Worm (Caenorhabditis elegans) whole organism, L4 larva: Measurements from ENCODE around the gene exc-14.
A peak's percentile ranks its signal among the peaks of the same experiment; 100 is the strongest.

ENCODE experiments used
- D1046.2 ChIP-seq: fragments of 200-800 bp; sonication (Bioruptor generic); IDR thresholded peaks from 2 replicates; pipeline ENCODE4 v1.3.6; 2022; ENCODE audit warnings: missing genetic modification characterization, missing compliant biosample characterization
- T20F7.1 ChIP-seq: fragments of 200-800 bp; sonication (Bioruptor generic); optimal IDR thresholded peaks from 2 replicates; lab custom pipeline; 2018; ENCODE audit warnings: mild to moderate bottlenecking, missing genetic modification characterization, missing compliant biosample characterization
- Y48G9A.11 ChIP-seq: fragments of 200-800 bp; sonication (Bioruptor generic); IDR thresholded peaks from 2 replicates; pipeline ENCODE4 v1.3.6; 2022; ENCODE audit warnings: missing genetic modification reagents, missing genetic modification characterization, missing compliant biosample characterization
- Y75B8A.6 ChIP-seq: fragments of 200-800 bp; sonication (Bioruptor generic); IDR thresholded peaks from 2 replicates; pipeline ENCODE4 v1.3.6; 2022; ENCODE audit warnings: missing genetic modification reagents, missing genetic modification characterization, missing compliant biosample characterization
- ZK337.2 ChIP-seq: fragments of 200-800 bp; sonication (Bioruptor generic); IDR thresholded peaks from 2 replicates; pipeline ENCODE4 v1.3.6; 2022; ENCODE audit warnings: missing genetic modification reagents, missing genetic modification characterization, missing compliant biosample characterization
- ZK546.5 ChIP-seq, 2 experiments: sonication (generic microtip); optimal IDR thresholded peaks; 2 replicates each; lab custom pipeline; 2017; ENCODE audit warnings: missing biosample characterization in 2 of 2, missing genetic modification characterization in 2 of 2
- aha-1 ChIP-seq: fragments of 150-350 bp; peaks from one replicate; lab custom pipeline; 2014; ENCODE audit warnings: missing biosample characterization, missing genetic modification characterization
- aly-2 ChIP-seq: sonication (generic microtip); optimal IDR thresholded peaks from 2 replicates; lab custom pipeline; 2018; ENCODE audit warnings: missing biosample characterization, missing genetic modification characterization
- ceh-28 ChIP-seq: fragments of 150-350 bp; optimal IDR thresholded peaks from 2 replicates; lab custom pipeline; 2014; ENCODE audit warnings: missing biosample characterization, missing genetic modification reagents, missing genetic modification characterization
- ceh-82 ChIP-seq: sonication (generic microtip); optimal IDR thresholded peaks from 2 replicates; lab custom pipeline; 2017; ENCODE audit warnings: missing biosample characterization, missing genetic modification characterization
- ctbp-1 ChIP-seq: fragments of 200-800 bp; sonication (Bioruptor generic); IDR thresholded peaks from 2 replicates; pipeline ENCODE4 v1.3.6; 2022; ENCODE audit warnings: missing genetic modification reagents, missing genetic modification characterization, missing compliant biosample characterization
- daf-16 ChIP-seq, 3 experiments: sonication (generic microtip); optimal IDR thresholded peaks; 2 replicates each; lab custom pipeline; 2016 to 2017; ENCODE audit warnings: missing genetic modification characterization in 3 of 3, missing genetic modification reagents in 3 of 3, mild to moderate bottlenecking in 2 of 3, missing compliant biosample characterization in 2 of 3, missing biosample characterization in 1 of 3, moderate library complexity in 1 of 3
- dmd-6 ChIP-seq: fragments of 200-800 bp; sonication (Bioruptor generic); IDR thresholded peaks from 2 replicates; pipeline ENCODE4 v1.3.6; 2022; ENCODE audit warnings: missing genetic modification reagents, missing genetic modification characterization, missing compliant biosample characterization
- dmd-8 ChIP-seq: fragments of 200-800 bp; sonication (Bioruptor generic); IDR thresholded peaks from 2 replicates; pipeline ENCODE4 v1.3.6; 2022; ENCODE audit warnings: missing genetic modification characterization, missing compliant biosample characterization
- dpl-1 ChIP-seq: fragments of 150-350 bp; optimal IDR thresholded peaks from 2 replicates; lab custom pipeline; 2014; ENCODE audit warnings: missing biosample characterization, missing genetic modification reagents, missing genetic modification characterization
- duxl-1 ChIP-seq: sonication (generic microtip); optimal IDR thresholded peaks from 2 replicates; lab custom pipeline; 2016; ENCODE audit warnings: mild to moderate bottlenecking, missing genetic modification characterization, moderate library complexity, missing compliant biosample characterization; ENCODE audit not compliant: poor library complexity
- dve-1 ChIP-seq: sonication (generic microtip); optimal IDR thresholded peaks from 2 replicates; lab custom pipeline; 2017; ENCODE audit warnings: antibody characterized with exemption, mild to moderate bottlenecking, missing genetic modification characterization, missing compliant biosample characterization; ENCODE audit not compliant: insufficient read depth
- egl-27 ChIP-seq: sonication (generic microtip); optimal IDR thresholded peaks from 3 replicates; lab custom pipeline; 2017; ENCODE audit warnings: missing biosample characterization, missing genetic modification reagents, missing genetic modification characterization
- fkh-10 ChIP-seq: fragments of 150-350 bp; optimal IDR thresholded peaks from 2 replicates; lab custom pipeline; 2014; ENCODE audit warnings: missing biosample characterization, missing genetic modification reagents, missing genetic modification characterization
- gei-8 ChIP-seq: fragments of 200-800 bp; sonication (Bioruptor generic); optimal IDR thresholded peaks from 2 replicates; lab custom pipeline; 2018; ENCODE audit warnings: mild to moderate bottlenecking, missing genetic modification characterization, missing compliant biosample characterization
- hif-1 ChIP-seq, 2 experiments: sonication (generic microtip); optimal IDR thresholded peaks; 2 replicates each; lab custom pipeline; 2016 to 2017; ENCODE audit warnings: missing compliant biosample characterization in 2 of 2, missing genetic modification characterization in 2 of 2, missing genetic modification reagents in 2 of 2, missing genotype in 2 of 2, mild to moderate bottlenecking in 1 of 2
- hlh-30 ChIP-seq: sonication (generic microtip); optimal IDR thresholded peaks from 2 replicates; lab custom pipeline; 2017; ENCODE audit warnings: antibody characterized with exemption, mild to moderate bottlenecking, missing genetic modification characterization, missing compliant biosample characterization; ENCODE audit not compliant: insufficient read depth
- lin-1 ChIP-seq: fragments of 200-800 bp; sonication (Bioruptor generic); IDR thresholded peaks from 2 replicates; pipeline ENCODE4 v1.3.6; 2022; ENCODE audit warnings: missing genetic modification reagents, missing genetic modification characterization, missing compliant biosample characterization
- lir-3 ChIP-seq: sonication (generic microtip); optimal IDR thresholded peaks from 2 replicates; lab custom pipeline; 2016; ENCODE audit warnings: mild to moderate bottlenecking, missing genetic modification characterization, missing compliant biosample characterization
- lsy-2 ChIP-seq, 2 experiments: fragments of 150-350 bp in 1 of 2; sonication (generic microtip) in 1 of 2; optimal IDR thresholded peaks; 2 replicates each; lab custom pipeline; 2014 to 2017; ENCODE audit warnings: missing biosample characterization in 2 of 2, missing genetic modification characterization in 2 of 2
- mdt-29 ChIP-seq: fragments of 200-800 bp; sonication (Bioruptor generic); IDR thresholded peaks from 2 replicates; pipeline ENCODE4 v1.3.6; 2022; ENCODE audit warnings: missing genetic modification reagents, missing genetic modification characterization, missing compliant biosample characterization
- mep-1 ChIP-seq: fragments of 150-350 bp; sonication (generic microtip); optimal IDR thresholded peaks from 3 replicates; lab custom pipeline; 2014; ENCODE audit warnings: missing biosample characterization, missing genetic modification characterization
- mes-2 ChIP-seq: sonication (generic microtip); optimal IDR thresholded peaks from 2 replicates; lab custom pipeline; 2016; ENCODE audit warnings: missing genotype, mild to moderate bottlenecking, missing genetic modification characterization, missing compliant biosample characterization; ENCODE audit not compliant: poor library complexity, severe bottlenecking
- mxl-2 ChIP-seq: fragments of 200-800 bp; sonication (Bioruptor generic); conservative IDR thresholded peaks from 2 replicates; pipeline ENCODE4 v1.3.6; 2022; ENCODE audit warnings: missing genetic modification reagents, missing genetic modification characterization, missing compliant biosample characterization
- mxl-3 ChIP-seq: fragments of 200-800 bp; sonication (Bioruptor generic); optimal IDR thresholded peaks from 2 replicates; lab custom pipeline; 2018; ENCODE audit warnings: mild to moderate bottlenecking, missing genetic modification characterization, missing compliant biosample characterization
- nhr-10 ChIP-seq: fragments of 150-350 bp; optimal IDR thresholded peaks from 2 replicates; lab custom pipeline; 2014; ENCODE audit warnings: missing biosample characterization, missing genetic modification characterization
- nhr-102 ChIP-seq: sonication (generic microtip); optimal IDR thresholded peaks from 2 replicates; lab custom pipeline; 2016; ENCODE audit warnings: mild to moderate bottlenecking, missing genetic modification characterization, moderate library complexity, missing compliant biosample characterization
- nhr-28 ChIP-seq: fragments of 150-350 bp; optimal IDR thresholded peaks from 2 replicates; lab custom pipeline; 2014; ENCODE audit warnings: missing biosample characterization, missing genetic modification characterization
- nhr-41 ChIP-seq: fragments of 200-800 bp; sonication (Bioruptor generic); IDR thresholded peaks from 2 replicates; pipeline ENCODE4 v1.3.6; 2022; ENCODE audit warnings: missing genetic modification reagents, missing genetic modification characterization, missing compliant biosample characterization
- nhr-42 ChIP-seq: fragments of 200-800 bp; sonication (Bioruptor generic); IDR thresholded peaks from 2 replicates; pipeline ENCODE4 v1.3.6; 2022; ENCODE audit warnings: missing genetic modification characterization, missing compliant biosample characterization
- nhr-6 ChIP-seq: fragments of 150-350 bp; optimal IDR thresholded peaks from 2 replicates; lab custom pipeline; 2014; ENCODE audit warnings: missing biosample characterization, missing genetic modification characterization
- nhr-76 ChIP-seq: fragments of 150-350 bp; optimal IDR thresholded peaks from 2 replicates; lab custom pipeline; 2014; ENCODE audit warnings: missing biosample characterization, missing genetic modification characterization
- nhr-77 ChIP-seq: fragments of 150-350 bp; optimal IDR thresholded peaks from 2 replicates; lab custom pipeline; 2014; ENCODE audit warnings: missing biosample characterization, missing genetic modification characterization
- pha-4 ChIP-seq, 2 experiments: fragments of 150-350 bp in 1 of 2; fragments of 200-800 bp in 1 of 2; sonication (Bioruptor generic) in 1 of 2; IDR thresholded peaks in 1 of 2; optimal IDR thresholded peaks in 1 of 2; 2 replicates each; pipeline versions ENCODE4 v1.3.6 to Lab custom; 2014 to 2022; ENCODE audit warnings: missing genetic modification characterization in 2 of 2, missing genetic modification reagents in 2 of 2, missing biosample characterization in 1 of 2, missing compliant biosample characterization in 1 of 2
- pqm-1 ChIP-seq: sonication (generic microtip); optimal IDR thresholded peaks from 2 replicates; lab custom pipeline; 2017; ENCODE audit warnings: missing biosample characterization, missing genetic modification characterization
- skn-1 ChIP-seq: fragments of 150-350 bp; optimal IDR thresholded peaks from 2 replicates; lab custom pipeline; 2014; ENCODE audit warnings: missing biosample characterization, missing genetic modification characterization
- unc-39 ChIP-seq: sonication (generic microtip); optimal IDR thresholded peaks from 2 replicates; lab custom pipeline; 2017; ENCODE audit warnings: missing biosample characterization, missing genetic modification characterization
- zfp-3 ChIP-seq: fragments of 200-800 bp; sonication (Bioruptor generic); conservative IDR thresholded peaks from 2 replicates; pipeline ENCODE4 v1.3.6; 2022; ENCODE audit warnings: missing genetic modification reagents, missing genetic modification characterization, missing compliant biosample characterization
- zip-2 ChIP-seq: fragments of 150-350 bp; optimal IDR thresholded peaks from 2 replicates; lab custom pipeline; 2014; ENCODE audit warnings: missing biosample characterization, missing genetic modification characterization
- ztf-7 ChIP-seq: fragments of 150-350 bp; optimal IDR thresholded peaks from 2 replicates; lab custom pipeline; 2014; ENCODE audit warnings: missing biosample characterization, missing genetic modification characterization

exc-14 gene

ce11 chrV:5086919-5087404 is 41.0 kb upstream of the exc-14 start, which contains the start of gene Y58A7A.5 (continued):
- no peak for TF ChIP-seq unc-39 (tag; lab: Kevin White, UChicago)
- TF ChIP-seq zfp-3 = no peak
- no peak for TF ChIP-seq nhr-42 (GFP tag; lab: Robert Waterston, UW)
- TF ChIP-seq D1046.2 (GFP tag; lab: Robert Waterston, UW) = no peak
- TF ChIP-seq ZK337.2 = no peak
- peak in 1 of 2 experiments; percentile 59 for TF ChIP-seq lsy-2 (tag; optimal IDR thresholded peaks at IDR 0.05; lab: Kevin White, UChicago)
- TF ChIP-seq nhr-10 (tag; lab: Kevin White, UChicago) = no peak
- TF ChIP-seq Y75B8A.6 = no peak
- no peak for TF ChIP-seq egl-27 (tag; lab: Kevin White, UChicago)
- no peak for TF ChIP-seq nhr-41
- TF ChIP-seq nhr-102 (tag; lab: Kevin White, UChicago) = no peak
- no peak for TF ChIP-seq duxl-1 (tag; lab: Kevin White, UChicago)
- TF ChIP-seq lir-3 (tag; lab: Kevin White, UChicago) = no peak
- peak; percentile 98 for TF ChIP-seq zip-2 (tag; lab: Kevin White, UChicago)
- TF ChIP-seq ctbp-1 (GFP tag; lab: Robert Waterston, UW) = no peak
- no peak for TF ChIP-seq dve-1 (tag; lab: Kevin White, UChicago)
- no peak for TF ChIP-seq lin-1
- no peak for TF ChIP-seq nhr-76 (tag; lab: Kevin White, UChicago)
- no peak for TF ChIP-seq aha-1 (tag; lab: Kevin White, UChicago)
- no peak for TF ChIP-seq ceh-82
- no peak for TF ChIP-seq mdt-29 (GFP tag; lab: Robert Waterston, UW)
- no peak for TF ChIP-seq mxl-2 (GFP tag; lab: Robert Waterston, UW)
- no peak for TF ChIP-seq Y48G9A.11 (GFP tag; lab: Robert Waterston, UW)
- no peak for TF ChIP-seq fkh-10
- peak; percentile 49 for TF ChIP-seq T20F7.1 (GFP tag; lab: Kevin White, UChicago)
- TF ChIP-seq dmd-6 (GFP tag; lab: Robert Waterston, UW) = peak; percentile 57; the same call in 1 of the 2 replicates
- peak; percentile 6 for TF ChIP-seq pqm-1 (tag; lab: Kevin White, UChicago)
- no peak for TF ChIP-seq ceh-28 (tag; lab: Kevin White, UChicago)
- no peak for TF ChIP-seq pha-4 (GFP tag; IDR thresholded peaks at IDR 0.05; lab: Robert Waterston, UW)
- peak; percentile 19 for TF ChIP-seq pha-4 (tag; optimal IDR thresholded peaks at IDR 0.05; lab: Kevin White, UChicago)
- no peak for TF ChIP-seq gei-8
- no peak for TF ChIP-seq skn-1 (tag; lab: Kevin White, UChicago)

DNA sequence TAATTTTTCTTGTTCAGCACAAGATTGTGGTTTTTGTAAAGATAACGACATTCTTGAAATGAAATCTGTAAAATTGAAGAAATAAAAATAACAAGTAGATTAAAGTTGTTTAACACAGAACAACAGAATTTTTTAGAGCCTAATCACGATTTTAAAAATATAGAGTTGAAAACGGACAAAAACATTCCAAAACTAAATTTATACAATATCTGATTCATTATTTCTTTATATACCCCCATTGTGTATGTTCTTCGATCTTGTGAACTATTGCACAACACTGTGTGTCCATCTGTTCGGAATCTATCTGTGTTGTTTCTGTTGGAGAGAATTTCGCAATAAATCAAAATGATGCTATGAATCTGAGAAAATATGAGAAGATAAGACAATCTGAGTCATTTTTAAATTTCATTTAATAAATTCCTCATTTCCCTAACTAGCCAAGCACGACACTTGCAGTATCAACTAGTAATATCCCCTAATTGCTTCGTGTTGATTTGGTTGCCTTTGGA is 39.0 kb upstream of the exc-14 start, which contains the start of gene Y58A7A.4:
TSS of gene Y58A7A.4 (minus strand) at position 51 of the 509 bp plus-strand sequence.
- TF ChIP-seq dve-1 (tag; lab: Kevin White, UChicago) = no peak
- TF ChIP-seq nhr-28 (tag; lab: Kevin White, UChicago) = peak; percentile 6
- TF ChIP-seq zip-2 (tag; lab: Kevin White, UChicago) = peak; percentile 92

DNA sequence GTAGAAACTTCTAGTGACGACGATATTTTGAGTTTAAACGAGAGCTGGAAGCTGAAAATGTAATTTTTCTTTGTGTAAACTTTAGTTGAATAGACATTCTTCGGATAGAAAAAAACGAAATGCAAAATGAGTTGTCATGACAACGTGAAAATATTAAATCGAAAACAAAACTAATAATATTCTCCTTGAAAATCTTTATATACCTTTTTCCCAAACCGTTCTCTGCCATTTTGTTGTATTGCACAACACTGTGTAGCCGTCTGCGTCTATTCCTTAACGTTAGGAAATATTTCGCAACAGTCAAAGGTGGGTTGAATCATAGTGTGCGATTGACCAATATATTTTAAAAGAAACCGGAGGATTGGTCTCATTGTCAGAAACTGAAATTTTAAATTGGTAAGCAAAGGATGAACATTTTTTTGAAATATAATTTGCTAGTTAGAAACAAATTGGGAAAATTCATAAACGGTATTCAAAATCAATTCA is 34.9 kb upstream of the exc-14 start, which contains the start of gene Y58A7A.3:
TSS of gene Y58A7A.3 (minus strand) at position 51 of the 486 bp plus-strand sequence.
- no peak for TF ChIP-seq aly-2 (tag; lab: Kevin White, UChicago)
- TF ChIP-seq hlh-30 (tag; lab: Kevin White, UChicago) = peak; percentile 48
- TF ChIP-seq nhr-6 (tag; lab: Kevin White, UChicago) = peak; percentile 19
- peak in 1 of 2 experiments; percentile 54 for TF ChIP-seq hif-1 (tag; optimal IDR thresholded peaks at IDR 0.05; lab: Kevin White, UChicago)
- peak; percentile 57 for TF ChIP-seq dve-1 (tag; lab: Kevin White, UChicago)
- TF ChIP-seq dpl-1 = peak; percentile 20
- peak; percentile 32 for TF ChIP-seq mxl-3 (GFP tag; lab: Kevin White, UChicago)
- peak; percentile 61 for TF ChIP-seq T20F7.1 (GFP tag; lab: Kevin White, UChicago)
- TF ChIP-seq mes-2 (tag; lab: Kevin White, UChicago) = peak; percentile 54
- no peak for TF ChIP-seq ctbp-1 (GFP tag; lab: Robert Waterston, UW)
- no peak for TF ChIP-seq daf-16 (GFP tag; optimal IDR thresholded peaks at IDR 0.05; lab: Kevin White, UChicago)
- peak; percentile 64 for TF ChIP-seq daf-16 (tag; optimal IDR thresholded peaks at IDR 0.05; lab: Kevin White, UChicago)
- peak; percentile 98 for TF ChIP-seq ztf-7 (tag; lab: Kevin White, UChicago)
- TF ChIP-seq zip-2 (tag; lab: Kevin White, UChicago) = peak; percentile 100
- peak; percentile 30 for TF ChIP-seq nhr-77 (tag; lab: Kevin White, UChicago)
- peak; percentile 66 for TF ChIP-seq aha-1 (tag; lab: Kevin White, UChicago)
- no peak for TF ChIP-seq skn-1 (tag; lab: Kevin White, UChicago)
- TF ChIP-seq pha-4 (GFP tag; IDR thresholded peaks at IDR 0.05; lab: Robert Waterston, UW) = no peak
- TF ChIP-seq pha-4 (tag; optimal IDR thresholded peaks at IDR 0.05; lab: Kevin White, UChicago) = no peak
- peak in 1 of 2 experiments; percentile 68 for TF ChIP-seq lsy-2 (tag; optimal IDR thresholded peaks at IDR 0.05; lab: Kevin White, UChicago)
- no peak for TF ChIP-seq ZK546.5 (tag; optimal IDR thresholded peaks at IDR 0.05; lab: Kevin White, UChicago)
- TF ChIP-seq mep-1 = peak; percentile 43
- TF ChIP-seq dmd-8 (GFP tag; lab: Robert Waterston, UW) = no peak
